In the genomic region with DNA sequence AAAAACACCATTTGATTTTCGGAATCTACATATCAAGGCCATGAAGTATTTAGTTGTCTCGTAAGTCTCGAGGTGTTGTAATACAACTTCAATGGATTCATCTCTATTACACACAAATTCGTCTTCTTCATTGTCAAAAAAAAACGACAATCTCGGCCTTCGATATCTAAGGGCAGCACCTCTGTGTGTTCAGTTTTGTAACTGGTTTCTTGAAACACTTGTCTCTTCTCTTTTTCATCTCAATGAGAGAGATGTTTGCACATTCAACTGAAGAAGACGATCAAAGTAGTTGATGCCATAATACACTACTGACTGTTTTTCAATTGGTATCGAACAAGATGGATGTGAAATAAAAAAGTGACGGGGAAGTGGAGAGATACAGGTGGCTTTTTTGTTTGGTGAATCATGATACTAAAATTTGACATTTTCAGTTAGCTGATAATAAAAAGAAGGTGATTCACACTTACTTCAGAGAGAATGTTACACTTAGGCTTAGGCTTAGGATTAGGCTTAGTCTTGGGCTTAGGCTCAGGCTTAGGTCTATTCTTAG, we compare ENCODE assay signal across 3 worm cellular contexts.
TF ChIP-seq lines count a peak whose summit lies in the region.

No protein-coding gene starts in this region.

TF ChIP-seq in whole organism, L1 larva, 84 proteins besides CTCF, POLR2A, EP300 and RAD21 (continued from another document):
- no peak for TF ChIP-seq sox-4 (tag; optimal IDR thresholded peaks at IDR 0.05; lab: Kevin White, UChicago)
- TF ChIP-seq ceh-63 (GFP tag; optimal IDR thresholded peaks at IDR 0.05; lab: Kevin White, UChicago): no peak
- TF ChIP-seq fos-1 (tag; optimal IDR thresholded peaks at IDR 0.05; lab: Kevin White, UChicago): no peak
- TF ChIP-seq lin-14 (GFP tag; optimal IDR thresholded peaks at IDR 0.05; lab: Kevin White, UChicago): peak; percentile 83
- TF ChIP-seq lsy-2 (tag; optimal IDR thresholded peaks at IDR 0.05; lab: Kevin White, UChicago): peak in 1 of 2 experiments; percentile 23
- no peak for TF ChIP-seq xbp-1 (tag; optimal IDR thresholded peaks at IDR 0.05; lab: Kevin White, UChicago)
- TF ChIP-seq nhr-71 (tag; optimal IDR thresholded peaks at IDR 0.05; lab: Kevin White, UChicago): peak; percentile 14
- no peak for TF ChIP-seq zip-4 (GFP tag; optimal IDR thresholded peaks at IDR 0.05; lab: Kevin White, UChicago)
- TF ChIP-seq unc-30 (tag; optimal IDR thresholded peaks at IDR 0.05; lab: Kevin White, UChicago): no peak
- TF ChIP-seq sptf-1 (tag; optimal IDR thresholded peaks at IDR 0.05; lab: Kevin White, UChicago): no peak
- TF ChIP-seq nhr-11 (tag; optimal IDR thresholded peaks at IDR 0.05; lab: Kevin White, UChicago): no peak
- 0 out of 2 replicates have a peak, but pooled peaks have one; percentile 4 for TF ChIP-seq nhr-19 (GFP tag; conservative IDR thresholded peaks at IDR 0.05; lab: Robert Waterston, UW)
- TF ChIP-seq ceh-8 (GFP tag; optimal IDR thresholded peaks at IDR 0.05; lab: Kevin White, UChicago): no peak
- TF ChIP-seq snu-23 (GFP tag; optimal IDR thresholded peaks at IDR 0.05; lab: Kevin White, UChicago): peak; percentile 38
- TF ChIP-seq nhr-76 (tag; optimal IDR thresholded peaks at IDR 0.05; lab: Kevin White, UChicago): no peak
- peak in 1 of 6 experiments; percentile 16 for TF ChIP-seq elt-3 (tag; optimal IDR thresholded peaks at IDR 0.05; lab: Kevin White, UChicago)
- peak; percentile 92 for TF ChIP-seq nhr-85 (tag; lab: Kevin White, UChicago)
- no peak for TF ChIP-seq ama-1 (optimal IDR thresholded peaks at IDR 0.05; lab: Kevin White, UChicago)
- TF ChIP-seq unc-62 (GFP tag; optimal IDR thresholded peaks at IDR 0.05; lab: Kevin White, UChicago): no peak
- TF ChIP-seq blmp-1 (tag; optimal IDR thresholded peaks at IDR 0.05; lab: Kevin White, UChicago): peak; percentile 10
- TF ChIP-seq elt-2 (tag; optimal IDR thresholded peaks at IDR 0.05; lab: Kevin White, UChicago): no peak
- TF ChIP-seq hlh-17 (GFP tag; optimal IDR thresholded peaks at IDR 0.05; lab: Kevin White, UChicago; ENCODE audit: borderline replicate concordance): no peak
- TF ChIP-seq nhr-90 (tag; optimal IDR thresholded peaks at IDR 0.05; lab: Kevin White, UChicago; ENCODE audit: poor library complexity): peak; percentile 2
- no peak for TF ChIP-seq irx-1 (tag; optimal IDR thresholded peaks at IDR 0.05; lab: Kevin White, UChicago)
- TF ChIP-seq grh-1 (GFP tag; IDR thresholded peaks at IDR 0.05; lab: Robert Waterston, UW): 0 out of 2 replicates have a peak, but pooled peaks have one; percentile 37
- TF ChIP-seq tlp-1 (tag; optimal IDR thresholded peaks at IDR 0.05; lab: Kevin White, UChicago): no peak
- TF ChIP-seq pax-3 (tag; optimal IDR thresholded peaks at IDR 0.05; lab: Kevin White, UChicago): no peak
- TF ChIP-seq nhr-77 (tag; optimal IDR thresholded peaks at IDR 0.05; lab: Kevin White, UChicago): no peak
- peak; percentile 29 for TF ChIP-seq nhr-20 (tag; optimal IDR thresholded peaks at IDR 0.05; lab: Kevin White, UChicago)
- no peak for TF ChIP-seq lir-3 (tag; optimal IDR thresholded peaks at IDR 0.05; lab: Kevin White, UChicago; ENCODE audit: poor library complexity)
- no peak for TF ChIP-seq C04F5.9 (tag; optimal IDR thresholded peaks at IDR 0.05; lab: Kevin White, UChicago)

TF ChIP-seq in whole organism, L2 larva, 48 proteins besides CTCF, POLR2A, EP300 and RAD21 (continued from another document):
- peak; percentile 23 for TF ChIP-seq F13H6.1 (tag; optimal IDR thresholded peaks at IDR 0.05; lab: Kevin White, UChicago)
- TF ChIP-seq sma-9 (GFP tag; optimal IDR thresholded peaks at IDR 0.05; lab: Kevin White, UChicago): peak; percentile 22
- no peak for TF ChIP-seq sma-9 (tag; optimal IDR thresholded peaks at IDR 0.05; lab: Kevin White, UChicago)
- no peak for TF ChIP-seq nhr-6 (tag; optimal IDR thresholded peaks at IDR 0.05; lab: Kevin White, UChicago)
- TF ChIP-seq blmp-1 (tag; optimal IDR thresholded peaks at IDR 0.05; lab: Kevin White, UChicago; ENCODE audit: insufficient read depth): no peak
TF ChIP-seq in whole organism, L2 larva: peak in this region for 8.

TF ChIP-seq in whole organism, L4 larva, 104 proteins besides CTCF, POLR2A, EP300 and RAD21 (continued from another document):
- TF ChIP-seq zip-11 (GFP tag; IDR thresholded peaks at IDR 0.05; lab: Robert Waterston, UW) (no peak), hlh-30 (tag; optimal IDR thresholded peaks at IDR 0.05; lab: Kevin White, UChicago; ENCODE audit: insufficient read depth) (no peak), nhr-11 (tag; optimal IDR thresholded peaks at IDR 0.05; lab: Kevin White, UChicago) (no peak), cey-2 (tag; optimal IDR thresholded peaks at IDR 0.05; lab: Kevin White, UChicago; ENCODE audit: borderline replicate concordance, insufficient read depth) (no peak), lin-39 (tag; optimal IDR thresholded peaks at IDR 0.05; lab: Kevin White, UChicago) (no peak), aha-1 (tag; lab: Kevin White, UChicago) (peak; percentile 46), hmg-1.1 (GFP tag; IDR thresholded peaks at IDR 0.05; lab: Robert Waterston, UW) (0 out of 2 replicates have a peak, but pooled peaks have one; percentile 35), madf-5 (GFP tag; IDR thresholded peaks at IDR 0.05; lab: Robert Waterston, UW) (no peak), zfp-3 (GFP tag; conservative IDR thresholded peaks at IDR 0.05; lab: Robert Waterston, UW) (0 out of 2 replicates have a peak, but pooled peaks have one; percentile 16), lin-1 (GFP tag; IDR thresholded peaks at IDR 0.05; lab: Robert Waterston, UW) (no peak), F37D6.2 (tag; optimal IDR thresholded peaks at IDR 0.05; lab: Kevin White, UChicago) (no peak), dmd-8 (GFP tag; IDR thresholded peaks at IDR 0.05; lab: Robert Waterston, UW) (no peak), nhr-77 (tag; optimal IDR thresholded peaks at IDR 0.05; lab: Kevin White, UChicago) (no peak), nhr-28 (tag; optimal IDR thresholded peaks at IDR 0.05; lab: Kevin White, UChicago) (peak; percentile 59), Y48G9A.11 (GFP tag; IDR thresholded peaks at IDR 0.05; lab: Robert Waterston, UW) (no peak), mep-1 (tag; optimal IDR thresholded peaks at IDR 0.05; lab: Kevin White, UChicago) (peak; percentile 26), sdz-12 (GFP tag; optimal IDR thresholded peaks at IDR 0.05; lab: Kevin White, UChicago) (no peak), zag-1 (tag; optimal IDR thresholded peaks at IDR 0.05; lab: Kevin White, UChicago) (no peak), nhr-25 (tag; optimal IDR thresholded peaks at IDR 0.05; lab: Kevin White, UChicago; ENCODE audit: borderline replicate concordance, insufficient read depth) (peak; percentile 22), tra-1 (GFP tag; IDR thresholded peaks at IDR 0.05; lab: Robert Waterston, UW) (no peak)
